Worm (Caenorhabditis elegans) whole organism, L4 larva: Measurements from ENCODE around the gene amt-3.
A peak's percentile ranks its signal among the peaks of the same experiment; 100 is the strongest.

Experiments
- F37D6.2 ChIP-seq: sonication (generic microtip); optimal IDR thresholded peaks from 2 replicates; lab custom pipeline; 2016; ENCODE audit warnings: mild to moderate bottlenecking, missing genetic modification characterization, missing compliant biosample characterization
- T26A8.4 ChIP-seq: fragments of 200-800 bp; sonication (Bioruptor generic); IDR thresholded peaks from 2 replicates; pipeline ENCODE4 v1.3.6; 2022; ENCODE audit warnings: missing genetic modification characterization, missing compliant biosample characterization
- Y105C5A.15 ChIP-seq: fragments of 200-800 bp; sonication (Bioruptor generic); IDR thresholded peaks from 2 replicates; pipeline ENCODE4 v1.3.6; 2022; ENCODE audit warnings: missing genetic modification characterization, missing compliant biosample characterization
- Y75B8A.6 ChIP-seq: fragments of 200-800 bp; sonication (Bioruptor generic); IDR thresholded peaks from 2 replicates; pipeline ENCODE4 v1.3.6; 2022; ENCODE audit warnings: missing genetic modification reagents, missing genetic modification characterization, missing compliant biosample characterization
- arid-1 ChIP-seq: fragments of 200-800 bp; sonication (Bioruptor generic); conservative IDR thresholded peaks from 2 replicates; pipeline ENCODE4 v1.3.6; 2022; ENCODE audit warnings: missing genetic modification reagents, missing genetic modification characterization, missing compliant biosample characterization
- daf-12 ChIP-seq: fragments of 150-350 bp; optimal IDR thresholded peaks from 2 replicates; lab custom pipeline; 2014; ENCODE audit warnings: missing biosample characterization, missing genetic modification reagents, missing genetic modification characterization
- daf-16 ChIP-seq, 3 experiments: sonication (generic microtip); optimal IDR thresholded peaks; 2 replicates each; lab custom pipeline; 2016 to 2017; ENCODE audit warnings: missing genetic modification characterization in 3 of 3, missing genetic modification reagents in 3 of 3, mild to moderate bottlenecking in 2 of 3, missing compliant biosample characterization in 2 of 3, missing biosample characterization in 1 of 3, moderate library complexity in 1 of 3
- dmd-6 ChIP-seq: fragments of 200-800 bp; sonication (Bioruptor generic); IDR thresholded peaks from 2 replicates; pipeline ENCODE4 v1.3.6; 2022; ENCODE audit warnings: missing genetic modification reagents, missing genetic modification characterization, missing compliant biosample characterization
- dmd-8 ChIP-seq: fragments of 200-800 bp; sonication (Bioruptor generic); IDR thresholded peaks from 2 replicates; pipeline ENCODE4 v1.3.6; 2022; ENCODE audit warnings: missing genetic modification characterization, missing compliant biosample characterization
- dve-1 ChIP-seq: sonication (generic microtip); optimal IDR thresholded peaks from 2 replicates; lab custom pipeline; 2017; ENCODE audit warnings: antibody characterized with exemption, mild to moderate bottlenecking, missing genetic modification characterization, missing compliant biosample characterization; ENCODE audit not compliant: insufficient read depth
- fkh-10 ChIP-seq: fragments of 150-350 bp; optimal IDR thresholded peaks from 2 replicates; lab custom pipeline; 2014; ENCODE audit warnings: missing biosample characterization, missing genetic modification reagents, missing genetic modification characterization
- fos-1 ChIP-seq: fragments of 150-350 bp; optimal IDR thresholded peaks from 2 replicates; lab custom pipeline; 2014; ENCODE audit warnings: missing biosample characterization, missing genetic modification characterization
- hlh-11 ChIP-seq: fragments of 200-800 bp; sonication (Bioruptor generic); optimal IDR thresholded peaks from 2 replicates; lab custom pipeline; 2018; ENCODE audit warnings: mild to moderate bottlenecking, missing genetic modification characterization, missing compliant biosample characterization
- hmg-1.1 ChIP-seq: fragments of 200-800 bp; sonication (Bioruptor generic); IDR thresholded peaks from 2 replicates; pipeline ENCODE4 v1.3.6; 2022; ENCODE audit warnings: missing genetic modification reagents, missing genetic modification characterization, missing compliant biosample characterization
- jun-1 ChIP-seq: fragments of 150-350 bp; optimal IDR thresholded peaks from 2 replicates; lab custom pipeline; 2014; ENCODE audit warnings: missing biosample characterization, missing genetic modification reagents, missing genetic modification characterization
- lin-1 ChIP-seq: fragments of 200-800 bp; sonication (Bioruptor generic); IDR thresholded peaks from 2 replicates; pipeline ENCODE4 v1.3.6; 2022; ENCODE audit warnings: missing genetic modification reagents, missing genetic modification characterization, missing compliant biosample characterization
- lin-13 ChIP-seq: fragments of 150-350 bp; optimal IDR thresholded peaks from 2 replicates; lab custom pipeline; 2014; ENCODE audit warnings: missing biosample characterization, missing genetic modification reagents, missing genetic modification characterization
- lin-15B ChIP-seq: fragments of 150-350 bp; sonication (generic microtip); optimal IDR thresholded peaks from 3 replicates; lab custom pipeline; 2014; ENCODE audit warnings: missing biosample characterization, missing genetic modification characterization
- lsy-2 ChIP-seq, 2 experiments: fragments of 150-350 bp in 1 of 2; sonication (generic microtip) in 1 of 2; optimal IDR thresholded peaks; 2 replicates each; lab custom pipeline; 2014 to 2017; ENCODE audit warnings: missing biosample characterization in 2 of 2, missing genetic modification characterization in 2 of 2
- mdl-1 ChIP-seq, 2 experiments: fragments of 150-350 bp in 1 of 2; sonication (generic microtip) in 1 of 2; optimal IDR thresholded peaks; 2 replicates each; lab custom pipeline; 2014 to 2017; ENCODE audit warnings: missing biosample characterization in 2 of 2, missing genetic modification characterization in 2 of 2
- mes-2 ChIP-seq: sonication (generic microtip); optimal IDR thresholded peaks from 2 replicates; lab custom pipeline; 2016; ENCODE audit warnings: missing genotype, mild to moderate bottlenecking, missing genetic modification characterization, missing compliant biosample characterization; ENCODE audit not compliant: poor library complexity, severe bottlenecking
- mxl-3 ChIP-seq: fragments of 200-800 bp; sonication (Bioruptor generic); optimal IDR thresholded peaks from 2 replicates; lab custom pipeline; 2018; ENCODE audit warnings: mild to moderate bottlenecking, missing genetic modification characterization, missing compliant biosample characterization
- nhr-102 ChIP-seq: sonication (generic microtip); optimal IDR thresholded peaks from 2 replicates; lab custom pipeline; 2016; ENCODE audit warnings: mild to moderate bottlenecking, missing genetic modification characterization, moderate library complexity, missing compliant biosample characterization
- nhr-11 ChIP-seq: fragments of 150-350 bp; optimal IDR thresholded peaks from 2 replicates; lab custom pipeline; 2014; ENCODE audit warnings: missing biosample characterization, missing genetic modification characterization
- nhr-237 ChIP-seq: sonication (generic microtip); optimal IDR thresholded peaks from 2 replicates; lab custom pipeline; 2017; ENCODE audit warnings: missing biosample characterization, missing genetic modification characterization
- nhr-28 ChIP-seq: fragments of 150-350 bp; optimal IDR thresholded peaks from 2 replicates; lab custom pipeline; 2014; ENCODE audit warnings: missing biosample characterization, missing genetic modification characterization
- nhr-41 ChIP-seq: fragments of 200-800 bp; sonication (Bioruptor generic); IDR thresholded peaks from 2 replicates; pipeline ENCODE4 v1.3.6; 2022; ENCODE audit warnings: missing genetic modification reagents, missing genetic modification characterization, missing compliant biosample characterization
- nhr-48 ChIP-seq: sonication (generic microtip); optimal IDR thresholded peaks from 2 replicates; lab custom pipeline; 2016; ENCODE audit warnings: mild to moderate bottlenecking, missing genetic modification characterization, missing compliant biosample characterization
- nhr-77 ChIP-seq: fragments of 150-350 bp; optimal IDR thresholded peaks from 2 replicates; lab custom pipeline; 2014; ENCODE audit warnings: missing biosample characterization, missing genetic modification characterization
- php-3 ChIP-seq: fragments of 200-800 bp; sonication (Bioruptor generic); IDR thresholded peaks from 2 replicates; pipeline ENCODE4 v1.3.6; 2022; ENCODE audit warnings: missing genetic modification reagents, missing genetic modification characterization, missing compliant biosample characterization
- pqm-1 ChIP-seq: sonication (generic microtip); optimal IDR thresholded peaks from 2 replicates; lab custom pipeline; 2017; ENCODE audit warnings: missing biosample characterization, missing genetic modification characterization
- rbr-2 ChIP-seq: sonication (generic microtip); optimal IDR thresholded peaks from 2 replicates; lab custom pipeline; 2016; ENCODE audit warnings: missing genotype, missing genetic modification characterization, missing compliant biosample characterization
- snpc-4 ChIP-seq: fragments of 150-350 bp; optimal IDR thresholded peaks from 2 replicates; lab custom pipeline; 2014; ENCODE audit warnings: missing biosample characterization, missing genetic modification characterization
- tag-97 ChIP-seq: fragments of 200-800 bp; sonication (Bioruptor generic); IDR thresholded peaks from 2 replicates; pipeline ENCODE4 v1.3.6; 2022; ENCODE audit warnings: missing genetic modification characterization, missing compliant biosample characterization
- tra-1 ChIP-seq: fragments of 200-800 bp; sonication (Bioruptor generic); IDR thresholded peaks from 2 replicates; pipeline ENCODE4 v1.3.6; 2022; ENCODE audit warnings: missing genetic modification reagents, missing genetic modification characterization, missing compliant biosample characterization
- unc-130 ChIP-seq: sonication (generic microtip); optimal IDR thresholded peaks from 2 replicates; lab custom pipeline; 2016; ENCODE audit warnings: missing genetic modification reagents, missing genetic modification characterization, missing compliant biosample characterization
- unc-62 ChIP-seq, 3 experiments: fragments of 150-350 bp in 1 of 3; sonication (generic microtip); optimal IDR thresholded peaks in 2 of 3; peaks in 1 of 3; 1 replicate in 1 of 3; 2 replicates in 2 of 3; lab custom pipeline; 2014 to 2017; ENCODE audit warnings: missing biosample characterization in 3 of 3, missing genetic modification characterization in 3 of 3, missing genetic modification reagents in 3 of 3, missing genotype in 1 of 3
- zfp-3 ChIP-seq: fragments of 200-800 bp; sonication (Bioruptor generic); conservative IDR thresholded peaks from 2 replicates; pipeline ENCODE4 v1.3.6; 2022; ENCODE audit warnings: missing genetic modification reagents, missing genetic modification characterization, missing compliant biosample characterization
- zip-2 ChIP-seq: fragments of 150-350 bp; optimal IDR thresholded peaks from 2 replicates; lab custom pipeline; 2014; ENCODE audit warnings: missing biosample characterization, missing genetic modification characterization

Gene amt-3

ce11 chrII:8394205-8394604 is 25.2 kb upstream of the amt-3 start, which contains the start of gene F49E12.8:
F49E12.8 (minus strand) TSS chrII:8394305.
- no peak for TF ChIP-seq dmd-8
- TF ChIP-seq dve-1 = peak; percentile 24

ce11 chrII:8392215-8392614 is 23.3 kb upstream of the amt-3 start:
- TF ChIP-seq nhr-77 (tag; lab: Kevin White, UChicago) (peak; percentile 11), nhr-28 (tag; lab: Kevin White, UChicago) (peak; percentile 77), pqm-1 (tag; lab: Kevin White, UChicago) (peak; percentile 62), nhr-237 (tag; lab: Kevin White, UChicago) (no peak), fkh-10 (GFP tag; lab: Kevin White, UChicago) (no peak), daf-16 (GFP tag; optimal IDR thresholded peaks at IDR 0.05; lab: Kevin White, UChicago) (no peak), daf-16 (tag; optimal IDR thresholded peaks at IDR 0.05; lab: Kevin White, UChicago) (peak; percentile 37), hlh-11 (tag; lab: Kevin White, UChicago) (peak; percentile 1), rbr-2 (tag; lab: Kevin White, UChicago) (no peak), dve-1 (peak; percentile 3), dmd-6 (peak; percentile 27; the same call in 1 of the 2 replicates)

ce11 chrII:8390751-8391150 is 21.8 kb upstream of the amt-3 start, which contains the start of gene F49E12.10:
F49E12.10 (plus strand) TSS chrII:8391051.
- TF ChIP-seq tag-97 (no peak), F37D6.2 (tag; lab: Kevin White, UChicago) (no peak), php-3 (GFP tag; lab: Robert Waterston, UW) (no peak), lin-15B (tag; lab: Kevin White, UChicago) (no peak), snpc-4 (tag; lab: Kevin White, UChicago) (no peak), mdl-1 (tag; optimal IDR thresholded peaks at IDR 0.05; lab: Kevin White, UChicago) (no peak), unc-130 (GFP tag; lab: Kevin White, UChicago) (no peak), fkh-10 (GFP tag; lab: Kevin White, UChicago) (no peak), dmd-6 (peak; percentile 38; the same call in 1 of the 2 replicates), nhr-28 (tag; lab: Kevin White, UChicago) (peak; percentile 8), hmg-1.1 (GFP tag; lab: Robert Waterston, UW) (no peak), mes-2 (tag; lab: Kevin White, UChicago) (no peak), zip-2 (no peak), daf-12 (tag; lab: Kevin White, UChicago) (no peak), pqm-1 (tag; lab: Kevin White, UChicago) (peak; percentile 25), Y105C5A.15 (no peak), nhr-11 (tag; lab: Kevin White, UChicago) (no peak), lin-13 (GFP tag; lab: Kevin White, UChicago) (no peak), zfp-3 (GFP tag; lab: Robert Waterston, UW) (no peak)

ce11 chrII:8388001-8388513 is 19.1 kb upstream of the amt-3 start, which contains the start of gene drd-1:
drd-1 (plus strand) TSS chrII:8388051.
- TF ChIP-seq php-3 (GFP tag; lab: Robert Waterston, UW) (peak; percentile 58; the same call in 1 of the 2 replicates), unc-62 (GFP tag; optimal IDR thresholded peaks at IDR 0.05 in 1 of 2; lab: Kevin White, UChicago) (peak in 1 of 2 experiments; percentile 84), unc-62 (tag; optimal IDR thresholded peaks at IDR 0.05; lab: Kevin White, UChicago) (no peak), daf-16 (GFP tag; optimal IDR thresholded peaks at IDR 0.05; lab: Kevin White, UChicago) (no peak), daf-16 (tag; optimal IDR thresholded peaks at IDR 0.05; lab: Kevin White, UChicago) (peak; percentile 61), lin-15B (tag; lab: Kevin White, UChicago) (no peak), jun-1 (tag; lab: Kevin White, UChicago) (peak; percentile 37), tag-97 (no peak), tra-1 (GFP tag; lab: Robert Waterston, UW) (0 out of 2 replicates have a peak, but pooled peaks have one; percentile 16), dmd-8 (no peak), nhr-28 (tag; lab: Kevin White, UChicago) (peak; percentile 92), mxl-3 (GFP tag; lab: Kevin White, UChicago) (peak; percentile 11), nhr-102 (tag; lab: Kevin White, UChicago) (peak; percentile 33), Y75B8A.6 (GFP tag; lab: Robert Waterston, UW) (no peak), lsy-2 (tag; optimal IDR thresholded peaks at IDR 0.05; lab: Kevin White, UChicago) (peak in 1 of 2 experiments; percentile 38), pqm-1 (tag; lab: Kevin White, UChicago) (peak; percentile 99), nhr-77 (tag; lab: Kevin White, UChicago) (peak; percentile 72), T26A8.4 (GFP tag; lab: Robert Waterston, UW) (no peak), nhr-48 (tag; lab: Kevin White, UChicago) (peak; percentile 56), lin-1 (peak; percentile 60; the same call in 1 of the 2 replicates), hlh-11 (tag; lab: Kevin White, UChicago) (peak; percentile 84), fos-1 (tag; lab: Kevin White, UChicago) (peak; percentile 37), dmd-6 (peak; percentile 92), arid-1 (GFP tag; lab: Robert Waterston, UW) (no peak), nhr-41 (GFP tag; lab: Robert Waterston, UW) (peak; percentile 42; the same call in 1 of the 2 replicates), dve-1 (peak; percentile 71)
